Worm (Caenorhabditis elegans) whole organism, L3 larva: ENCODE results near the gene hyl-2.
A peak's percentile ranks its signal among the peaks of the same experiment; 100 is the strongest.

ENCODE experiments used
- R02D3.7 ChIP-seq: fragments of 150-350 bp; optimal IDR thresholded peaks from 2 replicates; lab custom pipeline; 2014; ENCODE audit warnings: missing biosample characterization, missing genetic modification characterization
- ZK546.5 ChIP-seq: sonication (generic microtip); optimal IDR thresholded peaks from 2 replicates; lab custom pipeline; 2017; ENCODE audit warnings: missing biosample characterization, missing genetic modification characterization
- aly-2 ChIP-seq: fragments of 150-350 bp; optimal IDR thresholded peaks from 2 replicates; lab custom pipeline; 2014; ENCODE audit warnings: missing biosample characterization, missing genetic modification characterization
- ama-1 ChIP-seq: fragments of 150-350 bp; optimal IDR thresholded peaks from 2 replicates; lab custom pipeline; 2018
- ceh-28 ChIP-seq: fragments of 150-350 bp; optimal IDR thresholded peaks from 2 replicates; lab custom pipeline; 2014; ENCODE audit warnings: missing biosample characterization, missing genetic modification reagents, missing genetic modification characterization
- ceh-9 ChIP-seq: sonication (generic microtip); optimal IDR thresholded peaks from 2 replicates; lab custom pipeline; 2018; ENCODE audit warnings: missing biosample characterization, missing genetic modification characterization
- egl-27 ChIP-seq: sonication (generic microtip); optimal IDR thresholded peaks from 4 replicates; lab custom pipeline; 2017; ENCODE audit warnings: missing biosample characterization, missing genetic modification reagents, missing genetic modification characterization
- egl-5 ChIP-seq: fragments of 150-350 bp; optimal IDR thresholded peaks from 2 replicates; lab custom pipeline; 2017; ENCODE audit warnings: missing biosample characterization, missing genetic modification reagents, missing genetic modification characterization, inconsistent platforms
- elt-1 ChIP-seq: fragments of 150-350 bp; optimal IDR thresholded peaks from 2 replicates; lab custom pipeline; 2014; ENCODE audit warnings: missing biosample characterization, missing genetic modification characterization
- elt-2 ChIP-seq: sonication (generic microtip); optimal IDR thresholded peaks from 2 replicates; lab custom pipeline; 2016; ENCODE audit warnings: missing genetic modification reagents, mild to moderate bottlenecking, missing genetic modification characterization, missing compliant biosample characterization
- eor-1 ChIP-seq, 2 experiments: fragments of 150-350 bp; optimal IDR thresholded peaks; 2 replicates each; lab custom pipeline; 2014 to 2018; ENCODE audit warnings: missing biosample characterization in 2 of 2, missing genetic modification characterization in 2 of 2
- fkh-2 ChIP-seq: fragments of 150-350 bp; optimal IDR thresholded peaks from 2 replicates; lab custom pipeline; 2014; ENCODE audit warnings: missing biosample characterization, missing genetic modification reagents, missing genetic modification characterization
- fos-1 ChIP-seq: fragments of 150-350 bp; optimal IDR thresholded peaks from 2 replicates; lab custom pipeline; 2014; ENCODE audit warnings: missing biosample characterization, missing genetic modification characterization
- hmg-11 ChIP-seq: sonication (generic microtip); optimal IDR thresholded peaks from 2 replicates; lab custom pipeline; 2016; ENCODE audit warnings: missing genetic modification characterization, missing compliant biosample characterization
- jun-1 ChIP-seq: fragments of 150-350 bp; optimal IDR thresholded peaks from 2 replicates; lab custom pipeline; 2014; ENCODE audit warnings: missing biosample characterization, missing genetic modification reagents, missing genetic modification characterization
- lin-15B ChIP-seq: fragments of 150-350 bp; optimal IDR thresholded peaks from 2 replicates; lab custom pipeline; 2014; ENCODE audit warnings: missing biosample characterization, missing genetic modification characterization
- lin-39 ChIP-seq: fragments of 150-350 bp; optimal IDR thresholded peaks from 2 replicates; lab custom pipeline; 2018; ENCODE audit warnings: missing biosample characterization, missing genetic modification reagents, missing genetic modification characterization
- lsy-12 ChIP-seq: sonication (generic microtip); optimal IDR thresholded peaks from 2 replicates; lab custom pipeline; 2016; ENCODE audit warnings: mild to moderate bottlenecking, missing genetic modification characterization, missing compliant biosample characterization
- mdl-1 ChIP-seq: fragments of 150-350 bp; optimal IDR thresholded peaks from 2 replicates; lab custom pipeline; 2014; ENCODE audit warnings: missing biosample characterization, missing genetic modification characterization
- nfya-1 ChIP-seq: sonication (generic microtip); optimal IDR thresholded peaks from 2 replicates; lab custom pipeline; 2017; ENCODE audit warnings: missing genetic modification characterization, mild to moderate bottlenecking, missing compliant biosample characterization, antibody characterized with exemption, moderate library complexity; ENCODE audit not compliant: insufficient read depth
- nhr-11 ChIP-seq: fragments of 150-350 bp; optimal IDR thresholded peaks from 2 replicates; lab custom pipeline; 2014; ENCODE audit warnings: missing biosample characterization, missing genetic modification characterization
- nhr-23 ChIP-seq: fragments of 150-350 bp; optimal IDR thresholded peaks from 2 replicates; lab custom pipeline; 2014; ENCODE audit warnings: missing biosample characterization, missing genetic modification reagents, missing genetic modification characterization
- nhr-25 ChIP-seq: sonication (generic microtip); optimal IDR thresholded peaks from 2 replicates; lab custom pipeline; 2017; ENCODE audit warnings: missing biosample characterization, missing genetic modification characterization
- nhr-43 ChIP-seq: sonication (generic microtip); optimal IDR thresholded peaks from 2 replicates; lab custom pipeline; 2016; ENCODE audit warnings: mild to moderate bottlenecking, missing genetic modification characterization, missing compliant biosample characterization; ENCODE audit not compliant: poor library complexity, severe bottlenecking
- nhr-76 ChIP-seq: fragments of 150-350 bp; sonication (generic microtip); optimal IDR thresholded peaks from 5 replicates; lab custom pipeline; 2014; ENCODE audit warnings: missing biosample characterization, missing genetic modification characterization
- nhr-77 ChIP-seq: fragments of 150-350 bp; optimal IDR thresholded peaks from 2 replicates; lab custom pipeline; 2014; ENCODE audit warnings: missing biosample characterization, missing genetic modification characterization
- pha-4 ChIP-seq: fragments of 150-350 bp; optimal IDR thresholded peaks from 2 replicates; lab custom pipeline; 2014; ENCODE audit warnings: missing biosample characterization, missing genetic modification reagents, missing genetic modification characterization
- pqm-1 ChIP-seq: fragments of 150-350 bp; optimal IDR thresholded peaks from 2 replicates; lab custom pipeline; 2017; ENCODE audit warnings: missing biosample characterization, missing genetic modification characterization, inconsistent platforms
- skn-1 ChIP-seq: fragments of 150-350 bp; optimal IDR thresholded peaks from 2 replicates; lab custom pipeline; 2014; ENCODE audit warnings: missing biosample characterization, missing genetic modification characterization
- snpc-4 ChIP-seq: fragments of 150-350 bp; optimal IDR thresholded peaks from 2 replicates; lab custom pipeline; 2014; ENCODE audit warnings: missing biosample characterization, missing genetic modification characterization
- unc-39 ChIP-seq: sonication (generic microtip); optimal IDR thresholded peaks from 4 replicates; lab custom pipeline; 2017; ENCODE audit warnings: missing biosample characterization, missing genetic modification characterization
- zag-1 ChIP-seq: fragments of 150-350 bp; optimal IDR thresholded peaks from 2 replicates; lab custom pipeline; 2014; ENCODE audit warnings: missing biosample characterization, missing genetic modification characterization
- ztf-4 ChIP-seq: fragments of 150-350 bp; optimal IDR thresholded peaks from 2 replicates; lab custom pipeline; 2014; ENCODE audit warnings: missing biosample characterization, missing genetic modification characterization

Gene hyl-2

DNA sequence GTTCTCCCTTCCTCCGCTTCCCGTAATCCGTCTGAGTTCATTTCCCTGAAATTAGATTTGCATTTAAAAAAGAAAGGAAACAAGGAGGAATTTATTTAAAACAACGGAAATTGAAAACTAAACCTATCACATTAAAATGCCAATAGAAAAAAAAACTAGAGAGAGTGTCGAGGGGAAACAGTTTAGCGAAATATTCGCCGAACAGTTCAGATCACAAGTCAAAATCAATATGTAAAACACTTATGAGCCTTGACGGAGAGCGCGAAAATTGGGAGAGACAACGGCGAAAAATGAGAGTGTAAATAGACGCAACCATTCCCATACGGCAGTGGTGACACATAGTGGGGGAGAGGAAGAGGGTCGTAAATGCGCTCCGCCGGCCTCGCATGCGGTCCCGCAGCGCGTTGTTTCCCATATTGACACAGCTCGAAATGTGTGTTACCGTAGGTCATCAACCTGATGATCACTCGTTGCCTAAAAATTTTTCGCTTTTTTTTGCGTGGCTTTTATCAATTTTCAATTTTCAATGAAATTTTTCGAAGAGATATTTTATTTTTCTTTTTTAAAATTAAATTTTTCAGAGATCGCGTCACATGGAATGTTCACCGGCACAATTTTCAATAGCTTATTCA, 12.6 kb upstream of the hyl-2 start, which contains the start of the genes dnj-14 and glit-1 (continued):
- TF ChIP-seq ama-1 (lab: Kevin White, UChicago) (peak; percentile 28), aly-2 (tag; lab: Kevin White, UChicago) (no peak), fkh-2 (tag; lab: Kevin White, UChicago) (no peak), snpc-4 (tag; lab: Kevin White, UChicago) (peak; percentile 78), ceh-28 (peak; percentile 75)

DNA sequence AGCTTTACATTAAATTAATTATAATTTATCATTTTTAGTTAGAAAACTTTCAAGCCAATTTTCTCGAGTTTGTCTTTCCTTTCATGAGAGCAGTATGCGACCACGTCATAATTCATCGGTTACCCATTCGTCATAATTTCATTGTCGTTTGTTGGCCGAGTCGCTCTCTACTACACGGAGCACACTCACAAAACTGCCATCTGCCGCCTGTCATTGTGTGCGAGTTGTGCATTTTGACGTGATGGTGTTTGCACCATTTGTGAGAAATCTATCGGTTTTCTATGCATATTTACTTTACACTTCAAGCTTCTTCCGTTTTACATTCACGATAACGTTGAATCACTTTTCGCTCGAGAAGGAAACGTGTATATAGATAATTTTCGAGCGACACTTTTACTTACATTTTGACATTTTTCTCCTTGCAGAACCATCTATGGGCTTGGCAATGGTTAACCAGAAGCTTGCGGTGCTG, 7.5 kb upstream of the hyl-2 start, which contains the start of gene dhhc-10:
Gene dhhc-10 (plus strand): TSS at position 422 of the 472 bp plus-strand sequence.
- no peak for TF ChIP-seq R02D3.7 (tag; lab: Kevin White, UChicago)
- TF ChIP-seq egl-27 (tag; lab: Kevin White, UChicago), result no peak
- peak; percentile 3 for TF ChIP-seq nhr-43
- TF ChIP-seq skn-1 (tag; lab: Kevin White, UChicago), result peak; percentile 52
- TF ChIP-seq hmg-11 (tag; lab: Kevin White, UChicago), result peak; percentile 17
- no peak for TF ChIP-seq ZK546.5
- peak; percentile 5 for TF ChIP-seq lin-39 (tag; lab: Kevin White, UChicago)
- no peak for TF ChIP-seq nhr-77
- peak; percentile 41 for TF ChIP-seq lin-15B (tag; lab: Kevin White, UChicago)
- peak; percentile 61 for TF ChIP-seq jun-1
- peak; percentile 32 for TF ChIP-seq lsy-12 (tag; lab: Kevin White, UChicago)
- no peak for TF ChIP-seq mdl-1 (tag; lab: Kevin White, UChicago)
- TF ChIP-seq nhr-11, result no peak
- TF ChIP-seq ceh-9, result no peak
- TF ChIP-seq snpc-4 (tag; lab: Kevin White, UChicago), result peak; percentile 27
- peak; percentile 88 for TF ChIP-seq elt-2
- peak; percentile 93 for TF ChIP-seq pha-4 (tag; lab: Kevin White, UChicago)
- TF ChIP-seq nfya-1 (tag; lab: Kevin White, UChicago), result peak; percentile 48
- TF ChIP-seq pqm-1 (tag; lab: Kevin White, UChicago), result peak; percentile 62

ce11 chrX:4705666-4706065, 6.4 kb upstream of the hyl-2 start:
- peak; percentile 39 for TF ChIP-seq elt-1 (tag; lab: Kevin White, UChicago)
- no peak for TF ChIP-seq pqm-1 (tag; lab: Kevin White, UChicago)

DNA sequence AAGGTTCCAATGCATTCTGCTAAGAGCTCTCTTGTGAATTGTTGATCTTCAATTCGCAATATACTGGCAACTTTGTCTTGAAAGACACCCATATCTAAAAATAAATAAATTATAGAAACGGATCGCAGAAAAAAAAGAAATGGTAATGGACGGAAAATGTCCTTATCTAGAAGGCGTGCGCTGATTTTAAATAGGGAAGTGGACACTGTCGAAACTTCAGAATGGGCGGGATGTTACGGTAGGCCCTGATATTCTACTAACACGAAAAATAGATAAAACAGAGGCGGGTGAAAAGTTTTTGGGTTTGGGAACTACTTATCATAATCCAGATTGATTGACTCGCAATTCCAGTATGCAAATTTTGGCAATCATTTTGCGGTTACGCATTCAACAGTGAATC, 5.6 kb upstream of the hyl-2 start, which contains the start of gene aqp-8:
Gene aqp-8 (minus strand): TSS at position 101 of the 400 bp plus-strand sequence.
- TF ChIP-seq eor-1 (tag; optimal IDR thresholded peaks at IDR 0.05; lab: Kevin White, UChicago) (no peak), egl-5 (no peak), ztf-4 (tag; lab: Kevin White, UChicago) (no peak), ZK546.5 (no peak), nhr-23 (tag; lab: Kevin White, UChicago) (no peak), zag-1 (no peak), fos-1 (tag; lab: Kevin White, UChicago) (no peak), skn-1 (tag; lab: Kevin White, UChicago) (no peak), snpc-4 (tag; lab: Kevin White, UChicago) (no peak), unc-39 (no peak), ama-1 (lab: Kevin White, UChicago) (no peak), nhr-77 (no peak)

DNA sequence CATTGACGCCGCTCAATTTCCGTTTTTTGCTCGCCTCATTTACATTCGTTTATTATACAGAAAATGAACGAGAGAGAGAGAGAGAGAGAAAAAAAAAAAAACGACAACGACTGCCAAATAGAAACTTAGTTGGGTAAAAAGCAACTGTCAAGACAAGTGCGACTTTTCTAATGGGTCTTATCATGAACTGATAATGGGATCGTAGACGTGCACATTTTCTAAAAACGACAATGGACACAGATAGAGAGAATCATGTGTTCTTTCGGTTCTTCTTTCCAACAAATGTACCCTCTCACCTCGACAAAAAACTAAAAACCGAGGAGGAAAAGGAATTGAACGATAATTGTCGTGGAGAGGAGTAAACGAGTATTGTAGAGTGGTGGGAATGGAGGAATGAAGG, 822 bp upstream of the hyl-2 start:
- TF ChIP-seq pqm-1 (tag; lab: Kevin White, UChicago) (peak; percentile 3), nhr-76 (tag; lab: Kevin White, UChicago) (no peak), elt-2 (peak; percentile 95), nhr-25 (tag; lab: Kevin White, UChicago) (no peak), ZK546.5 (no peak), pha-4 (tag; lab: Kevin White, UChicago) (peak; percentile 21), egl-27 (tag; lab: Kevin White, UChicago) (no peak)
